Worm (Caenorhabditis elegans): ENCODE measurements around the gene Y57A10C.11.
"Not testable (repeated sequence)": the region's sequence is repeated elsewhere in the genome, so short reads cannot be mapped to it uniquely, and the experiment has no call there.

Gene Y57A10C.11

ce11 chrII:12441164-12441563, 26.5 kb upstream of the Y57A10C.11 start, which contains the start of gene Y57A10C.10:
Y57A10C.10 (minus strand) TSS chrII:12441264.
- not testable (repeated sequence) for TF ChIP-seq attf-3 (GFP tag; conservative IDR thresholded peaks at IDR 0.05); B0261.1 (tag; optimal IDR thresholded peaks at IDR 0.05); ceh-100 (GFP tag; IDR thresholded peaks at IDR 0.05)

- TF ChIP-seq snpc-3.4 (tag; optimal IDR thresholded peaks at IDR 0.05) (no peak), T07F8.4 (tag; optimal IDR thresholded peaks at IDR 0.05) (no peak)
Observed at ce11 chrII:12438441-12438840, 23.7 kb upstream of the Y57A10C.11 start, which contains the start of gene Y57A10C.9. Y57A10C.9 (minus strand) TSS chrII:12438541.

- TF ChIP-seq nhr-27 (tag; optimal IDR thresholded peaks at IDR 0.05), result no peak
- TF ChIP-seq xnd-1 (tag; optimal IDR thresholded peaks at IDR 0.05), result no peak
- no peak for TF ChIP-seq nhr-179 (tag; optimal IDR thresholded peaks at IDR 0.05)
Observed at ce11 chrII:12436717-12437116, 22.0 kb upstream of the Y57A10C.11 start.

- TF ChIP-seq mxl-1 (tag; optimal IDR thresholded peaks at IDR 0.05) (no peak), B0261.1 (tag; optimal IDR thresholded peaks at IDR 0.05) (peak; percentile 61), lin-26 (GFP tag; IDR thresholded peaks at IDR 0.05) (peak; percentile 65; the same call in 1 of the 2 replicates), F23B12.7 (tag; optimal IDR thresholded peaks at IDR 0.05; ENCODE audit: insufficient read depth) (peak; percentile 22), ztf-25 (GFP tag; IDR thresholded peaks at IDR 0.05) (0 out of 2 replicates have a peak, but pooled peaks have one; percentile 32), tbx-9 (tag; optimal IDR thresholded peaks at IDR 0.05; ENCODE audit: borderline replicate concordance) (no peak), rpc-1 (optimal IDR thresholded peaks at IDR 0.05) (peak; percentile 62), rpc-1 (tag; optimal IDR thresholded peaks at IDR 0.05) (peak; percentile 75), snpc-4 (GFP tag; optimal IDR thresholded peaks at IDR 0.05) (no peak), snpc-4 (tag; optimal IDR thresholded peaks at IDR 0.05) (peak in 2 of 4 experiments; percentile 36 to 75), zim-3 (tag; optimal IDR thresholded peaks at IDR 0.05) (peak; percentile 1), die-1 (tag; optimal IDR thresholded peaks at IDR 0.05) (peak; percentile 45), ztf-28 (GFP tag; IDR thresholded peaks at IDR 0.05) (0 out of 2 replicates have a peak, but pooled peaks have one; percentile 13), tbp1 (GFP tag; optimal IDR thresholded peaks at IDR 0.05) (peak; percentile 87), dox-1 (GFP tag; IDR thresholded peaks at IDR 0.05) (peak; percentile 26; the same call in 1 of the 2 replicates), F33H1.4 (GFP tag; IDR thresholded peaks at IDR 0.05) (peak; percentile 22; the same call in 1 of the 2 replicates), hsf-1 (GFP tag; IDR thresholded peaks at IDR 0.05) (no peak), hmg-1.2 (GFP tag; IDR thresholded peaks at IDR 0.05) (peak; percentile 23; the same call in 1 of the 2 replicates), nhr-120 (GFP tag; IDR thresholded peaks at IDR 0.05) (0 out of 2 replicates have a peak, but pooled peaks have one; percentile 11), T26A5.8 (tag; optimal IDR thresholded peaks at IDR 0.05) (no peak), zfh-2 (GFP tag; conservative IDR thresholded peaks at IDR 0.05) (peak; percentile 81)
Observed at ce11 chrII:12435202-12435872, 20.6 kb upstream of the Y57A10C.11 start.

- TF ChIP-seq attf-5 (GFP tag; optimal IDR thresholded peaks at IDR 0.05) (no peak), mes-4 (tag; optimal IDR thresholded peaks at IDR 0.05) (no peak), egrh-3 (GFP tag; IDR thresholded peaks at IDR 0.05) (no peak), snpc-4 (GFP tag; optimal IDR thresholded peaks at IDR 0.05) (no peak), snpc-4 (tag; optimal IDR thresholded peaks at IDR 0.05) (peak in 1 of 4 experiments; percentile 35), nhr-179 (tag; optimal IDR thresholded peaks at IDR 0.05) (no peak)
Observed at ce11 chrII:12432356-12432755, 17.7 kb upstream of the Y57A10C.11 start, which contains the start of gene dct-12. dct-12 (minus strand) TSS chrII:12432456.

Measured in whole organism, young adult.